Fruit fly (Drosophila melanogaster) whole organism, embryonic: ENCODE measurements around the gene CG11560.

ENCODE experiments used
- Awh ChIP-seq: fragments of 200-800 bp; sonication (Bioruptor generic); IDR thresholded peaks from 2 replicates; pipeline ENCODE4, ENCODE4 v1.3.6; 2022; ENCODE audit warnings: missing biosample characterization, missing genetic modification characterization
- BtbVII ChIP-seq: fragments of 200-800 bp; sonication (Bioruptor generic); optimal IDR thresholded peaks from 3 replicates; lab custom pipeline; 2017; ENCODE audit warnings: missing biosample characterization, mild to moderate bottlenecking, missing genetic modification characterization
- CG11560 ChIP-seq: fragments of 200-800 bp; sonication (Bioruptor generic); IDR thresholded peaks from 3 replicates; pipeline ENCODE4 v1.3.6; 2022; ENCODE audit warnings: missing biosample characterization, missing genetic modification characterization
- CG12155 ChIP-seq: fragments of 200-800 bp; sonication (Bioruptor generic); optimal IDR thresholded peaks from 3 replicates; lab custom pipeline; 2016; ENCODE audit warnings: missing biosample characterization, missing genetic modification characterization
- CG12236 ChIP-seq: fragments of 200-800 bp; sonication (Bioruptor generic); optimal IDR thresholded peaks from 2 replicates; lab custom pipeline; 2016; ENCODE audit warnings: missing biosample characterization, missing genetic modification characterization
- CG13287 ChIP-seq: fragments of 200-800 bp; sonication (Bioruptor generic); IDR thresholded peaks from 2 replicates; pipeline ENCODE4 v1.3.6; 2022; ENCODE audit warnings: missing biosample characterization, missing genetic modification characterization; ENCODE audit not compliant: partially characterized antibody
- CG1602 ChIP-seq: fragments of 200-800 bp; sonication (Bioruptor generic); optimal IDR thresholded peaks from 3 replicates; lab custom pipeline; 2016; ENCODE audit warnings: missing biosample characterization, missing genetic modification characterization
- CG1603 ChIP-seq: fragments of 200-800 bp; sonication (Bioruptor generic); optimal IDR thresholded peaks from 2 replicates; lab custom pipeline; 2019; ENCODE audit warnings: missing biosample characterization, mild to moderate bottlenecking, missing genetic modification characterization, moderate library complexity
- CG16863 ChIP-seq: fragments of 200-800 bp; sonication (Bioruptor generic); optimal IDR thresholded peaks from 3 replicates; lab custom pipeline; 2016; ENCODE audit warnings: missing biosample characterization, missing genetic modification characterization
- CG17912 ChIP-seq: fragments of 200-800 bp; sonication (Bioruptor generic); optimal IDR thresholded peaks from 2 replicates; lab custom pipeline; 2018; ENCODE audit warnings: missing biosample characterization, mild to moderate bottlenecking, missing genetic modification characterization
- CG1832 ChIP-seq: fragments of 200-800 bp; sonication (Bioruptor generic); optimal IDR thresholded peaks from 2 replicates; lab custom pipeline; 2017; ENCODE audit warnings: missing biosample characterization, mild to moderate bottlenecking, missing genetic modification characterization, inconsistent platforms
- CG18476 ChIP-seq: fragments of 200-800 bp; sonication (Bioruptor generic); optimal IDR thresholded peaks from 2 replicates; lab custom pipeline; 2016; ENCODE audit warnings: missing biosample characterization, mild to moderate bottlenecking, missing genetic modification characterization
- CG2202 ChIP-seq: fragments of 200-800 bp; sonication (Bioruptor generic); optimal IDR thresholded peaks from 2 replicates; lab custom pipeline; 2018; ENCODE audit warnings: missing biosample characterization, mild to moderate bottlenecking, missing genetic modification characterization
- CG4282 ChIP-seq: fragments of 200-800 bp; sonication (Bioruptor generic); optimal IDR thresholded peaks from 2 replicates; lab custom pipeline; 2016; ENCODE audit warnings: missing biosample characterization, missing genetic modification characterization
- CG4424 ChIP-seq: fragments of 200-800 bp; sonication (Bioruptor generic); optimal IDR thresholded peaks from 3 replicates; lab custom pipeline; 2016; ENCODE audit warnings: missing biosample characterization, missing genetic modification characterization
- CG4820 ChIP-seq: fragments of 200-800 bp; sonication (Bioruptor generic); optimal IDR thresholded peaks from 3 replicates; lab custom pipeline; 2016; ENCODE audit warnings: missing biosample characterization, missing genetic modification characterization
- CG6175 ChIP-seq: fragments of 200-800 bp; sonication (Bioruptor generic); IDR thresholded peaks from 3 replicates; pipeline ENCODE4 v1.3.6; 2022; ENCODE audit warnings: missing biosample characterization, missing genetic modification characterization
- CG6272 ChIP-seq: fragments of 200-800 bp; sonication (Bioruptor generic); IDR thresholded peaks from 2 replicates; pipeline ENCODE4 v1.3.6; 2022; ENCODE audit warnings: missing biosample characterization, missing genetic modification characterization
- CG6765 ChIP-seq: fragments of 200-800 bp; sonication (Bioruptor generic); optimal IDR thresholded peaks from 3 replicates; lab custom pipeline; 2017; ENCODE audit warnings: missing biosample characterization, mild to moderate bottlenecking, missing genetic modification characterization
- CG7786 ChIP-seq: fragments of 200-800 bp; sonication (Bioruptor generic); optimal IDR thresholded peaks from 2 replicates; lab custom pipeline; 2016; ENCODE audit warnings: missing biosample characterization, missing genetic modification characterization
- CG7928 ChIP-seq: fragments of 200-800 bp; sonication (Bioruptor generic); optimal IDR thresholded peaks from 2 replicates; lab custom pipeline; 2017; ENCODE audit warnings: missing biosample characterization, mild to moderate bottlenecking, missing genetic modification characterization
- CG8765 ChIP-seq: fragments of 200-800 bp; sonication (Bioruptor generic); IDR thresholded peaks from 2 replicates; pipeline ENCODE4 v1.3.6; 2022; ENCODE audit warnings: missing biosample characterization, missing genetic modification characterization
- CG9817 ChIP-seq: fragments of 200-800 bp; sonication (Bioruptor generic); optimal IDR thresholded peaks from 2 replicates; lab custom pipeline; 2018; ENCODE audit warnings: missing biosample characterization, mild to moderate bottlenecking, missing genetic modification characterization, moderate library complexity
- CrebB ChIP-seq: fragments of 200-800 bp; sonication (Bioruptor generic); optimal IDR thresholded peaks from 3 replicates; lab custom pipeline; 2018; ENCODE audit warnings: missing biosample characterization, mild to moderate bottlenecking, missing genetic modification characterization
- D ChIP-seq, 2 experiments: fragments of 200-800 bp in 1 of 2; fragments of >200 bp in 1 of 2; sonication (Bioruptor generic) in 1 of 2; optimal IDR thresholded peaks; 2 replicates in 1 of 2; 3 replicates in 1 of 2; lab custom pipeline; 2017; ENCODE audit warnings: mild to moderate bottlenecking in 1 of 2, missing biosample characterization in 1 of 2, missing genetic modification characterization in 1 of 2, missing genetic modification reagents in 1 of 2
- Doc2 ChIP-seq: fragments of 200-800 bp; sonication (Bioruptor generic); IDR thresholded peaks from 2 replicates; pipeline ENCODE4 v1.3.6; 2022; ENCODE audit warnings: missing biosample characterization, missing genetic modification characterization
- Drgx ChIP-seq: fragments of 200-800 bp; sonication (Bioruptor generic); IDR thresholded peaks from 2 replicates; pipeline ENCODE4 v1.3.6; 2022; ENCODE audit warnings: missing biosample characterization, missing genetic modification characterization
- Ets65A ChIP-seq: fragments of 200-800 bp; sonication (Bioruptor generic); peaks from one replicate; lab custom pipeline; 2016; ENCODE audit warnings: missing biosample characterization, missing genetic modification characterization
- GATAe ChIP-seq: fragments of 200-800 bp; sonication (Bioruptor generic); conservative IDR thresholded peaks from 2 replicates; pipeline ENCODE4 v1.3.6; 2022; ENCODE audit warnings: missing biosample characterization, missing genetic modification characterization
- HLH4C ChIP-seq: fragments of 200-800 bp; sonication (Bioruptor generic); IDR thresholded peaks from 3 replicates; pipeline ENCODE4 v1.3.6; 2022; ENCODE audit warnings: missing biosample characterization, missing genetic modification characterization; ENCODE audit not compliant: partially characterized antibody
- Hr39 ChIP-seq: fragments of >200 bp; optimal IDR thresholded peaks from 2 replicates; lab custom pipeline; 2017
- MBD-R2 ChIP-seq: fragments of 200-800 bp; sonication (Bioruptor generic); IDR thresholded peaks from 2 replicates; pipeline ENCODE4 v1.3.6; 2022; ENCODE audit warnings: missing biosample characterization, missing genetic modification characterization
- ac ChIP-seq: fragments of 200-800 bp; sonication (Bioruptor generic); optimal IDR thresholded peaks from 3 replicates; lab custom pipeline; 2017; ENCODE audit warnings: missing biosample characterization, mild to moderate bottlenecking, missing genetic modification characterization
- bab2 ChIP-seq: fragments of 200-800 bp; sonication (Bioruptor generic); optimal IDR thresholded peaks from 2 replicates; lab custom pipeline; 2016; ENCODE audit warnings: missing biosample characterization, missing genetic modification characterization
- bbx ChIP-seq: fragments of 200-800 bp; sonication (Bioruptor generic); IDR thresholded peaks from 2 replicates; pipeline ENCODE4 v1.3.6; 2022; ENCODE audit warnings: missing biosample characterization, missing genetic modification characterization; ENCODE audit not compliant: partially characterized antibody
- caup ChIP-seq: fragments of 200-800 bp; sonication (Bioruptor generic); optimal IDR thresholded peaks from 3 replicates; lab custom pipeline; 2017; ENCODE audit warnings: missing biosample characterization, mild to moderate bottlenecking, missing genetic modification characterization, moderate library complexity; ENCODE audit not compliant: severe bottlenecking
- chm ChIP-seq: fragments of 200-800 bp; sonication (Bioruptor generic); IDR thresholded peaks from 2 replicates; pipeline ENCODE4 v1.3.6; 2022; ENCODE audit warnings: missing biosample characterization, missing genetic modification characterization
- cwo ChIP-seq: fragments of 200-800 bp; sonication (Bioruptor generic); optimal IDR thresholded peaks from 3 replicates; lab custom pipeline; 2017; ENCODE audit warnings: missing biosample characterization, missing genetic modification characterization, mild to moderate bottlenecking, moderate library complexity, missing genetic modification reagents
- dati ChIP-seq: fragments of 200-800 bp; sonication (Bioruptor generic); IDR thresholded peaks from 2 replicates; pipeline ENCODE4 v1.3.6; 2022; ENCODE audit warnings: missing biosample characterization, missing genetic modification characterization
- fd3F ChIP-seq: fragments of 200-800 bp; sonication (Bioruptor generic); optimal IDR thresholded peaks from 2 replicates; lab custom pipeline; 2018; ENCODE audit warnings: missing biosample characterization, mild to moderate bottlenecking, missing genetic modification characterization, moderate library complexity
- kah ChIP-seq: fragments of 200-800 bp; sonication (Bioruptor generic); optimal IDR thresholded peaks from 2 replicates; lab custom pipeline; 2018; ENCODE audit warnings: missing biosample characterization, mild to moderate bottlenecking, missing genetic modification characterization
- pum ChIP-seq: fragments of 200-800 bp; sonication (Bioruptor generic); optimal IDR thresholded peaks from 2 replicates; lab custom pipeline; 2016; ENCODE audit warnings: missing biosample characterization, missing genetic modification characterization
- salm ChIP-seq: fragments of 200-800 bp; sonication (Bioruptor generic); optimal IDR thresholded peaks from 2 replicates; lab custom pipeline; 2018; ENCODE audit warnings: missing biosample characterization, mild to moderate bottlenecking, missing genetic modification characterization
- scrt ChIP-seq: fragments of 200-800 bp; sonication (Bioruptor generic); optimal IDR thresholded peaks from 2 replicates; lab custom pipeline; 2018; ENCODE audit warnings: missing biosample characterization, mild to moderate bottlenecking, missing genetic modification characterization, moderate library complexity
- sens ChIP-seq: fragments of 200-800 bp; sonication (Bioruptor generic); peaks from one replicate; lab custom pipeline; 2016; ENCODE audit warnings: missing biosample characterization, missing genetic modification characterization
- slp2 ChIP-seq: fragments of 200-800 bp; sonication (Bioruptor generic); optimal IDR thresholded peaks from 2 replicates; lab custom pipeline; 2016; ENCODE audit warnings: missing biosample characterization, missing genetic modification characterization
- sqz ChIP-seq: fragments of 200-800 bp; sonication (Bioruptor generic); optimal IDR thresholded peaks from 3 replicates; lab custom pipeline; 2018; ENCODE audit warnings: missing biosample characterization, mild to moderate bottlenecking, missing genetic modification characterization
- tap ChIP-seq: fragments of 200-800 bp; optimal IDR thresholded peaks from 3 replicates; lab custom pipeline; 2019; ENCODE audit warnings: missing biosample characterization, mild to moderate bottlenecking, missing genetic modification characterization, moderate library complexity
- wdn ChIP-seq: fragments of 200-800 bp; sonication (Bioruptor generic); IDR thresholded peaks from 2 replicates; pipeline ENCODE4 v1.3.6; 2022; ENCODE audit warnings: missing biosample characterization, missing genetic modification characterization
- zfh1 ChIP-seq: fragments of 200-800 bp; sonication (Bioruptor generic); IDR thresholded peaks from 3 replicates; pipeline ENCODE4 v1.3.6; 2022; ENCODE audit warnings: missing biosample characterization, missing genetic modification characterization

CG11560 gene

DNA sequence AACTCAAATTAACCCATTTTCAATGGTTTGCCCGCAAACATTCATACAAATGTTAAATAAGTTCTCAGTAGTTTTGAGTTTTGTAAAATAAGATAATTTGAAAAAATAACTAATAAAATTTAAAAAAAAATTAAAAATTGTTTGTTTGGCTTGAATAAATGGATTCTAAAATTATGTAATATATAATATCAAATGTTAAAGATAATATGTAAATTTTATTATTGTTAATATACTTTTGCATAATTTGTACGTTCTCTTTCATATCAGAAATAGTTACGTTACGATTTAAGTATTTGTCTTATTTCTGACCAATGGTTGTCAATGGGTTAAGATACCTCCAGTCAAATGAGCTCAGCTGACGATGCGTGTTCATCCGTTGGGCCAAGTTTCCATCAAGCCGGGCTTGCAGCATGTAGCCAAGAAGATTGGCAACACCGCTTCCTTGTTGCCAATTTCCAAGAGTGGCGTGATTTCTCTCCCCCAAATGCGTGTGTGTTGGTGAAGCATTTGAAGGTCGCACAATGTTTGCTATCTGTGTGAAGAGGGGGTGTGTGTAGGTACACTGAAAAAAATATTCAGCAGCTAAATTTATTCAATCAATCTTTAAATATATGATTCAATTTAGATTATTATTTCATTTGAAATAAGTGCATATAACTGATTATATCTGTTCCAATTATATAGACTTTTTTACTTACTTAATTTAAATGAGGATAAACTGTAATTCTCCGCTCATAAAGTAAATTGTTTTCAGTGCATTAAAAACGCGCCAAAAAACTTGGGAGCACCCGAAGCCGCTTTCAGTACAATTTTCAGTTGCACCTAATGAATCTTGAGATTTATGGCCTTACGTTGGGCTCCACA is 22.8 kb upstream of the CG11560 start (continued):
- TF ChIP-seq BtbVII (GFP tag; lab: Kevin White, UChicago): no peak
- TF ChIP-seq CG11560 (tag; lab: Robert Waterston, UW): no peak
- no peak for TF ChIP-seq sqz (GFP tag; lab: Kevin White, UChicago)
- peak; percentile 18 for TF ChIP-seq CG4424
- peak; percentile 74 for TF ChIP-seq sens (GFP tag; lab: Kevin White, UChicago)
- no peak for TF ChIP-seq CG1832
- TF ChIP-seq CG6175 (GFP tag; lab: Robert Waterston, UW): no peak
- TF ChIP-seq CG9817: no peak
- no peak for TF ChIP-seq CG17912
- TF ChIP-seq fd3F (GFP tag; lab: Kevin White, UChicago): no peak
- no peak for TF ChIP-seq bbx (GFP tag; lab: Robert Waterston, UW)
- TF ChIP-seq CG7928 (GFP tag; lab: Kevin White, UChicago): no peak
- TF ChIP-seq CrebB (tag; lab: Kevin White, UChicago): no peak
- TF ChIP-seq CG7786 (GFP tag; lab: Kevin White, UChicago): no peak
- TF ChIP-seq Ets65A (GFP tag; lab: Kevin White, UChicago): no peak
- TF ChIP-seq salm (tag; lab: Kevin White, UChicago): no peak
- no peak for TF ChIP-seq CG1602 (GFP tag; lab: Kevin White, UChicago)
- TF ChIP-seq Awh (GFP tag; lab: Robert Waterston, UW): no peak
- TF ChIP-seq CG4820: no peak
- TF ChIP-seq bab2 (GFP tag; lab: Kevin White, UChicago): no peak
- no peak for TF ChIP-seq CG12236 (GFP tag; lab: Kevin White, UChicago)
- no peak for TF ChIP-seq CG2202 (tag; lab: Kevin White, UChicago)
- no peak for TF ChIP-seq MBD-R2
- TF ChIP-seq CG4282 (GFP tag; lab: Kevin White, UChicago): no peak
- TF ChIP-seq zfh1 (GFP tag; lab: Robert Waterston, UW): no peak
- TF ChIP-seq GATAe (GFP tag; lab: Robert Waterston, UW): no peak
- TF ChIP-seq Hr39 (lab: Kevin White, UChicago): no peak
- TF ChIP-seq CG6272 (GFP tag; lab: Robert Waterston, UW): no peak
- TF ChIP-seq pum (GFP tag; lab: Kevin White, UChicago): no peak
- TF ChIP-seq CG6765 (GFP tag; lab: Kevin White, UChicago): no peak
- no peak for TF ChIP-seq Doc2
- TF ChIP-seq dati: no peak
- TF ChIP-seq chm (GFP tag; lab: Robert Waterston, UW): no peak
- no peak for TF ChIP-seq kah
- TF ChIP-seq ac (GFP tag; lab: Kevin White, UChicago): no peak
- no peak for TF ChIP-seq scrt
- no peak for TF ChIP-seq slp2
- TF ChIP-seq CG13287 (GFP tag; lab: Robert Waterston, UW): no peak
- TF ChIP-seq HLH4C: no peak
- no peak for TF ChIP-seq cwo
- TF ChIP-seq CG12155 (GFP tag; lab: Kevin White, UChicago): no peak
- no peak for TF ChIP-seq CG1603 (tag; lab: Kevin White, UChicago)
- TF ChIP-seq tap (tag; lab: Kevin White, UChicago): no peak
- TF ChIP-seq caup: no peak
- no peak for TF ChIP-seq CG16863 (GFP tag; lab: Kevin White, UChicago)
- peak; percentile 63; the same call in 1 of the 2 replicates for TF ChIP-seq Drgx
- TF ChIP-seq CG18476 (GFP tag; lab: Kevin White, UChicago): no peak
- no peak for TF ChIP-seq D (optimal IDR thresholded peaks at IDR 0.05; lab: Kevin White, UChicago)
- no peak for TF ChIP-seq D (GFP tag; optimal IDR thresholded peaks at IDR 0.05; lab: Kevin White, UChicago)
- TF ChIP-seq wdn (GFP tag; lab: Robert Waterston, UW): no peak
- no peak for TF ChIP-seq CG8765 (GFP tag; lab: Robert Waterston, UW)
